Worm (Caenorhabditis elegans): ENCODE measurements around the gene ubc-18.

ubc-18 gene

ce11 chrIII:7107965-7108364 lies 39.6 kb upstream of the ubc-18 start, which contains the start of gene odd-1:
Gene odd-1, plus strand, starts transcription at chrIII:7108313.
- TF ChIP-seq elt-2 (tag; optimal IDR thresholded peaks at IDR 0.05) (peak; percentile 7), nhr-84 (tag; optimal IDR thresholded peaks at IDR 0.05) (no peak)

DNA sequence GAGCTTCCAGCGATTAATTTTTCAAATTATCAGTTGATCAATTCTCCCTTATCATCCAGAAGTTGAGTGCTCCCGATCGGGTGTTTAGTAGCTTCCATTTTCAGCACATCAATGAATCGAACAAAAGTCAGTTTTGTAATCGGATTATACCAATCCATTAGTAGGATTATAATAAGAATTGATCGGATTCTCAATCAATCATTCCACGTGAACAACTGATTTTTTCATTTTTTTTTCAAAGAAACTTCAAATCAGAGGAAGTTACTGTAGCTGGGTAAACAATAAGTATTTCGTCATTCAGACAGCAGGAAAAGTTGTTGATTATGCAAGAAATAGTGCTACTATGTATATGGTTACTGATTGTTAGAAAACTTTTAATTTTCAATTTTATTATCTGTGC lies 38.5 kb upstream of the ubc-18 start:
- TF ChIP-seq elt-2 (tag; optimal IDR thresholded peaks at IDR 0.05) (peak; percentile 48), unc-86 (tag; optimal IDR thresholded peaks at IDR 0.05) (no peak)

DNA sequence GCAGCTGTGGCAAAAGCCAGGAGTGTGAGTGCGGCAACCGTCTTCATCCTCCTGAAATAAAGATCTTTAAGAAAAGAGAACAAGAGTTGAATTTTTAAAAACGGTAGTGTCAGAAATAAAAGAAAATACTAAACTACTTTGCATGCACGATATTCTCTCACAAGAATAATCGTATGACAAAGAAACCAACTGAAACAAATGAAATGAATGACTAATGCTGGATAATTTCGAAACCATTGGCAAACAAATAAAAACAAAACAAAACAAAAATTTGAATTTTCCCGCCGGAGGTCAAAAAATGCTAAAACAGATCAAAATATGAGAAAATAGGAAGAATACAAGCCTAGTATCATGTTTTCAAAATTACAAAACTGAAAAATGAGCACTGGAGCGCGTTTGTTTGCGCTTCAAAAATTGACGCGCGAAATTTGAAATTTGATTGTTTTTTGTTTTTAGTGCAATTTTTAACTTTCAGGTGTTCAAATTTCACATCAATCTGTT lies 35.6 kb upstream of the ubc-18 start, which contains the start of gene cpg-2:
Gene cpg-2, minus strand, starts transcription at position 51 of the 501 bp plus-strand sequence.
- TF ChIP-seq nhr-12 (tag; optimal IDR thresholded peaks at IDR 0.05) (no peak), snpc-4 (tag; optimal IDR thresholded peaks at IDR 0.05) (no peak), skn-1 (tag; optimal IDR thresholded peaks at IDR 0.05) (no peak), nhr-28 (tag; optimal IDR thresholded peaks at IDR 0.05) (no peak), nhr-77 (tag; optimal IDR thresholded peaks at IDR 0.05) (no peak), xbp-1 (tag; optimal IDR thresholded peaks at IDR 0.05) (no peak), C16A3.4 (tag; optimal IDR thresholded peaks at IDR 0.05) (no peak), lin-14 (GFP tag; optimal IDR thresholded peaks at IDR 0.05) (no peak), ceh-82 (tag; optimal IDR thresholded peaks at IDR 0.05) (no peak), mep-1 (tag; optimal IDR thresholded peaks at IDR 0.05) (no peak), nhr-20 (tag; optimal IDR thresholded peaks at IDR 0.05) (no peak), nhr-90 (tag; optimal IDR thresholded peaks at IDR 0.05; ENCODE audit: poor library complexity) (no peak), C34B4.2 (tag; optimal IDR thresholded peaks at IDR 0.05) (no peak), hpl-2 (GFP tag; optimal IDR thresholded peaks at IDR 0.05) (no peak)

ce11 chrIII:7101814-7102477 lies 33.6 kb upstream of the ubc-18 start:
- TF ChIP-seq tlp-1 (tag; optimal IDR thresholded peaks at IDR 0.05) (no peak), fkh-4 (tag; optimal IDR thresholded peaks at IDR 0.05; ENCODE audit: borderline replicate concordance) (no peak), aly-2 (tag; optimal IDR thresholded peaks at IDR 0.05) (no peak), ceh-82 (tag; optimal IDR thresholded peaks at IDR 0.05) (no peak), swsn-7 (tag; optimal IDR thresholded peaks at IDR 0.05) (no peak), dpl-1 (GFP tag; optimal IDR thresholded peaks at IDR 0.05) (no peak), lir-3 (tag; optimal IDR thresholded peaks at IDR 0.05; ENCODE audit: poor library complexity) (no peak), zip-4 (GFP tag; optimal IDR thresholded peaks at IDR 0.05) (no peak), irx-1 (tag; optimal IDR thresholded peaks at IDR 0.05) (no peak), mdl-1 (tag; optimal IDR thresholded peaks at IDR 0.05) (no peak), hlh-17 (GFP tag; optimal IDR thresholded peaks at IDR 0.05; ENCODE audit: borderline replicate concordance) (no peak), pax-3 (tag; optimal IDR thresholded peaks at IDR 0.05) (no peak)

DNA sequence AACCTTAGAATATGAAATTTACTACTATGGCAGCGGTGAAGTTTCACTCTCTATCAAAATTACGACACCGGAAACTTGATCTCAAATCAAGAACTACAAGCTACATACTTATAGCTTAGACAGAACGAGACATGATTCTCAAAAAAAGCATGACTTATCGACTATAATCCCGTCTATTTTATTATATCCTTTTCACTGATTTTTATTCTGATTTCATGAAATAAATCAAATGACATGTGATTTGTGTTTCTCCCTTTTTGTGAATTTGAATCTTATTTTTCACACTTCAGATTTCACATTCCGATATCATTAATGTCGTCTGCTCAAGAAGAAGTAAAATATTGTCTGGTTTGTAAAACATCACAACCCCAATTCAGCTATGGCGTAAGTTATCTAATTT lies 31.6 kb upstream of the ubc-18 start, which contains the start of gene ZK418.11:
Gene ZK418.11, plus strand, starts transcription at position 289 of the 400 bp plus-strand sequence.
- no peak for TF ChIP-seq nhr-12 (tag; optimal IDR thresholded peaks at IDR 0.05)
- TF ChIP-seq dsc-1 (tag; optimal IDR thresholded peaks at IDR 0.05): peak; percentile 55
- TF ChIP-seq elt-3 (tag; optimal IDR thresholded peaks at IDR 0.05): no peak
- TF ChIP-seq hpl-2 (GFP tag; optimal IDR thresholded peaks at IDR 0.05): no peak
- TF ChIP-seq ces-1 (GFP tag; optimal IDR thresholded peaks at IDR 0.05): no peak
- no peak for TF ChIP-seq skn-1 (tag; optimal IDR thresholded peaks at IDR 0.05)
- TF ChIP-seq tlp-1 (tag; optimal IDR thresholded peaks at IDR 0.05): no peak
- TF ChIP-seq Y116A8C.19 (tag; optimal IDR thresholded peaks at IDR 0.05; ENCODE audit: borderline replicate concordance): no peak
- no peak for TF ChIP-seq lir-3 (tag; optimal IDR thresholded peaks at IDR 0.05; ENCODE audit: poor library complexity)
- TF ChIP-seq egl-27 (tag; optimal IDR thresholded peaks at IDR 0.05): no peak
- no peak for TF ChIP-seq aha-1 (tag; optimal IDR thresholded peaks at IDR 0.05)
- peak; percentile 26 for TF ChIP-seq nhr-71 (tag; optimal IDR thresholded peaks at IDR 0.05)
- TF ChIP-seq alr-1 (tag; optimal IDR thresholded peaks at IDR 0.05; ENCODE audit: borderline replicate concordance): no peak
- no peak for TF ChIP-seq unc-62 (GFP tag; optimal IDR thresholded peaks at IDR 0.05)
- no peak for TF ChIP-seq lsy-2 (tag; optimal IDR thresholded peaks at IDR 0.05)
- TF ChIP-seq ceh-8 (GFP tag; optimal IDR thresholded peaks at IDR 0.05): no peak
- TF ChIP-seq nhr-90 (tag; optimal IDR thresholded peaks at IDR 0.05; ENCODE audit: poor library complexity): no peak
- TF ChIP-seq fkh-8 (tag; optimal IDR thresholded peaks at IDR 0.05): peak; percentile 73
- TF ChIP-seq mep-1 (tag; optimal IDR thresholded peaks at IDR 0.05): no peak
- TF ChIP-seq swsn-7 (tag; optimal IDR thresholded peaks at IDR 0.05): no peak
- no peak for TF ChIP-seq pag-3 (tag; optimal IDR thresholded peaks at IDR 0.05; ENCODE audit: borderline replicate concordance, insufficient read depth)
- no peak for TF ChIP-seq fkh-4 (tag; optimal IDR thresholded peaks at IDR 0.05; ENCODE audit: borderline replicate concordance)
- no peak for TF ChIP-seq nhr-85 (tag)
- no peak for TF ChIP-seq xbp-1 (tag; optimal IDR thresholded peaks at IDR 0.05)
